Fruit fly (Drosophila melanogaster) whole organism, embryonic: Measurements from ENCODE around the gene CG31493.
A peak's percentile ranks its signal among the peaks of the same experiment; 100 is the strongest.

ENCODE experiments used
- Adf1 ChIP-seq: fragments of 200-800 bp; sonication (Bioruptor generic); IDR thresholded peaks from 2 replicates; pipeline ENCODE4 v1.3.6; 2022; ENCODE audit warnings: missing biosample characterization, missing genetic modification characterization
- Antp ChIP-seq: fragments of 200-800 bp; sonication (Bioruptor generic); optimal IDR thresholded peaks from 3 replicates; lab custom pipeline; 2016; ENCODE audit warnings: missing biosample characterization, missing genetic modification characterization
- Atf6 ChIP-seq: fragments of 200-800 bp; sonication (Bioruptor generic); IDR thresholded peaks from 2 replicates; pipeline ENCODE4 v1.3.6; 2022; ENCODE audit warnings: missing biosample characterization, missing genetic modification characterization
- CG11723 ChIP-seq: fragments of 200-800 bp; sonication (Bioruptor generic); optimal IDR thresholded peaks from 2 replicates; lab custom pipeline; 2017; ENCODE audit warnings: missing biosample characterization, mild to moderate bottlenecking, missing genetic modification characterization
- CG17186 ChIP-seq: fragments of 200-800 bp; sonication (Bioruptor generic); optimal IDR thresholded peaks from 3 replicates; lab custom pipeline; 2017; ENCODE audit warnings: missing biosample characterization, missing genetic modification reagents, missing genetic modification characterization
- CG17802 ChIP-seq: fragments of 200-800 bp; sonication (Bioruptor generic); optimal IDR thresholded peaks from 2 replicates; lab custom pipeline; 2018; ENCODE audit warnings: missing biosample characterization, mild to moderate bottlenecking, missing genetic modification characterization, moderate library complexity
- CG1832 ChIP-seq: fragments of 200-800 bp; sonication (Bioruptor generic); optimal IDR thresholded peaks from 2 replicates; lab custom pipeline; 2017; ENCODE audit warnings: missing biosample characterization, mild to moderate bottlenecking, missing genetic modification characterization, inconsistent platforms
- CG33557 ChIP-seq: fragments of 200-800 bp; sonication (Bioruptor generic); optimal IDR thresholded peaks from 2 replicates; lab custom pipeline; 2019; ENCODE audit warnings: missing biosample characterization, mild to moderate bottlenecking, missing genetic modification characterization, moderate library complexity
- CG34224 ChIP-seq: fragments of 200-800 bp; sonication (Bioruptor generic); IDR thresholded peaks from 3 replicates; pipeline ENCODE4 v1.3.6; 2022; ENCODE audit warnings: missing biosample characterization, missing genetic modification characterization; ENCODE audit not compliant: partially characterized antibody
- CG4854 ChIP-seq: fragments of 200-800 bp; sonication (Bioruptor generic); optimal IDR thresholded peaks from 2 replicates; lab custom pipeline; 2016; ENCODE audit warnings: missing biosample characterization, missing genetic modification characterization, inconsistent platforms
- CG6683 ChIP-seq: fragments of 200-800 bp; sonication (Bioruptor generic); optimal IDR thresholded peaks from 2 replicates; lab custom pipeline; 2017; ENCODE audit warnings: missing biosample characterization, mild to moderate bottlenecking, missing genetic modification characterization, missing genetic modification reagents
- CG6765 ChIP-seq: fragments of 200-800 bp; sonication (Bioruptor generic); optimal IDR thresholded peaks from 3 replicates; lab custom pipeline; 2017; ENCODE audit warnings: missing biosample characterization, mild to moderate bottlenecking, missing genetic modification characterization
- CG6791 ChIP-seq: fragments of 200-800 bp; sonication (Bioruptor generic); IDR thresholded peaks from 3 replicates; pipeline ENCODE4 v1.3.6; 2022; ENCODE audit warnings: missing biosample characterization, missing genetic modification characterization; ENCODE audit not compliant: partially characterized antibody
- CG7928 ChIP-seq: fragments of 200-800 bp; sonication (Bioruptor generic); optimal IDR thresholded peaks from 2 replicates; lab custom pipeline; 2017; ENCODE audit warnings: missing biosample characterization, mild to moderate bottlenecking, missing genetic modification characterization
- CG8359 ChIP-seq: fragments of 200-800 bp; sonication (Bioruptor generic); optimal IDR thresholded peaks from 2 replicates; lab custom pipeline; 2017; ENCODE audit warnings: missing biosample characterization, mild to moderate bottlenecking, missing genetic modification characterization, borderline replicate concordance
- Doc3 ChIP-seq: fragments of 200-800 bp; sonication (Bioruptor generic); IDR thresholded peaks from 3 replicates; pipeline ENCODE4 v1.3.6; 2022; ENCODE audit warnings: missing biosample characterization, missing genetic modification characterization; ENCODE audit not compliant: partially characterized antibody
- E2f1 ChIP-seq: fragments of 200-800 bp; sonication (Bioruptor generic); IDR thresholded peaks from 2 replicates; pipeline ENCODE4 v1.3.6; 2022; ENCODE audit warnings: missing biosample characterization, missing genetic modification characterization
- Fer2 ChIP-seq: fragments of 200-800 bp; sonication (Bioruptor generic); optimal IDR thresholded peaks from 2 replicates; lab custom pipeline; 2018; ENCODE audit warnings: missing biosample characterization, mild to moderate bottlenecking, missing genetic modification characterization, moderate library complexity
- GATAe ChIP-seq: fragments of 200-800 bp; sonication (Bioruptor generic); conservative IDR thresholded peaks from 2 replicates; pipeline ENCODE4 v1.3.6; 2022; ENCODE audit warnings: missing biosample characterization, missing genetic modification characterization
- Gsc ChIP-seq: fragments of 200-800 bp; sonication (Bioruptor generic); IDR thresholded peaks from 2 replicates; pipeline ENCODE4 v1.3.6; 2022; ENCODE audit warnings: missing biosample characterization, missing genetic modification characterization
- H15 ChIP-seq: fragments of 200-800 bp; sonication (Bioruptor generic); IDR thresholded peaks from 3 replicates; pipeline ENCODE4 v1.3.6; 2022; ENCODE audit warnings: missing biosample characterization, missing genetic modification characterization
- Hr39 ChIP-seq: fragments of >200 bp; optimal IDR thresholded peaks from 2 replicates; lab custom pipeline; 2017
- Hr51 ChIP-seq, 2 experiments: fragments of 200-800 bp; sonication (Bioruptor generic); optimal IDR thresholded peaks; 2 replicates in 1 of 2; 3 replicates in 1 of 2; lab custom pipeline; 2016 to 2018; ENCODE audit warnings: missing biosample characterization in 2 of 2, missing genetic modification characterization in 2 of 2, mild to moderate bottlenecking in 1 of 2, moderate library complexity in 1 of 2
- NfI ChIP-seq: fragments of 200-800 bp; sonication (Bioruptor generic); optimal IDR thresholded peaks from 3 replicates; lab custom pipeline; 2018; ENCODE audit warnings: missing biosample characterization, mild to moderate bottlenecking, missing genetic modification characterization, moderate library complexity
- Pdp1 ChIP-seq, 2 experiments: fragments of 200-800 bp; sonication (Bioruptor generic); optimal IDR thresholded peaks; 3 replicates each; lab custom pipeline; 2016; ENCODE audit warnings: missing biosample characterization in 2 of 2, missing genetic modification characterization in 2 of 2, mild to moderate bottlenecking in 1 of 2, moderate library complexity in 1 of 2
- Tbp ChIP-seq: fragments of >200 bp; optimal IDR thresholded peaks from 2 replicates; lab custom pipeline; 2018; ENCODE audit warnings: missing biosample characterization, missing genetic modification characterization
- Trl ChIP-seq, 3 experiments: fragments of >200 bp in 2 of 3; fragments of 200-800 bp in 1 of 3; sonication (Bioruptor generic) in 1 of 3; optimal IDR thresholded peaks; 2 replicates in 1 of 3; 3 replicates in 2 of 3; lab custom pipeline; 2016 to 2017; ENCODE audit warnings: missing biosample characterization in 1 of 3, missing genetic modification characterization in 1 of 3
- caup ChIP-seq: fragments of 200-800 bp; sonication (Bioruptor generic); optimal IDR thresholded peaks from 3 replicates; lab custom pipeline; 2017; ENCODE audit warnings: missing biosample characterization, mild to moderate bottlenecking, missing genetic modification characterization, moderate library complexity; ENCODE audit not compliant: severe bottlenecking
- emc ChIP-seq: fragments of 200-800 bp; sonication (Bioruptor generic); optimal IDR thresholded peaks from 2 replicates; lab custom pipeline; 2016; ENCODE audit warnings: missing biosample characterization, missing genetic modification characterization
- ems ChIP-seq: fragments of 200-800 bp; sonication (Bioruptor generic); optimal IDR thresholded peaks from 3 replicates; lab custom pipeline; 2016; ENCODE audit warnings: missing biosample characterization, missing genetic modification characterization
- fd102C ChIP-seq: fragments of 200-800 bp; sonication (Bioruptor generic); optimal IDR thresholded peaks from 2 replicates; lab custom pipeline; 2018; ENCODE audit warnings: missing biosample characterization, mild to moderate bottlenecking, missing genetic modification characterization, moderate library complexity
- ham ChIP-seq: fragments of 200-800 bp; sonication (Bioruptor generic); IDR thresholded peaks from 2 replicates; pipeline ENCODE4 v1.3.6; 2022; ENCODE audit warnings: missing biosample characterization, missing genetic modification characterization
- hb ChIP-seq: fragments of 200-800 bp; sonication (Bioruptor generic); IDR thresholded peaks from 3 replicates; pipeline ENCODE4 v1.3.6; 2022; ENCODE audit warnings: missing biosample characterization, missing genetic modification characterization; ENCODE audit not compliant: partially characterized antibody
- hkb ChIP-seq, 2 experiments: fragments of 200-800 bp in 1 of 2; fragments of >200 bp in 1 of 2; sonication (Bioruptor generic) in 1 of 2; IDR thresholded peaks in 1 of 2; optimal IDR thresholded peaks in 1 of 2; 2 replicates each; pipeline versions ENCODE4 v1.3.6 to Lab custom; 2017 to 2022; ENCODE audit warnings: missing biosample characterization in 1 of 2, missing genetic modification characterization in 1 of 2
- kah ChIP-seq: fragments of 200-800 bp; sonication (Bioruptor generic); optimal IDR thresholded peaks from 2 replicates; lab custom pipeline; 2018; ENCODE audit warnings: missing biosample characterization, mild to moderate bottlenecking, missing genetic modification characterization
- lbe ChIP-seq: fragments of 200-800 bp; sonication (Bioruptor generic); optimal IDR thresholded peaks from 2 replicates; lab custom pipeline; 2016; ENCODE audit warnings: missing biosample characterization, mild to moderate bottlenecking, missing genetic modification characterization
- lola ChIP-seq, 3 experiments: fragments of >200 bp in 2 of 3; fragments of 200-800 bp in 1 of 3; sonication (Bioruptor generic) in 1 of 3; optimal IDR thresholded peaks; 2 replicates each; lab custom pipeline; 2017 to 2019; ENCODE audit warnings: missing biosample characterization in 3 of 3, missing genetic modification characterization in 3 of 3, mild to moderate bottlenecking in 1 of 3, moderate library complexity in 1 of 3
- mirr ChIP-seq: fragments of 200-800 bp; sonication (Bioruptor generic); optimal IDR thresholded peaks from 3 replicates; lab custom pipeline; 2018; ENCODE audit warnings: missing biosample characterization, mild to moderate bottlenecking, missing genetic modification characterization
- odd ChIP-seq: fragments of 200-800 bp; sonication (Bioruptor generic); optimal IDR thresholded peaks from 2 replicates; lab custom pipeline; 2017; ENCODE audit warnings: missing biosample characterization, mild to moderate bottlenecking, missing genetic modification characterization
- prd ChIP-seq, 3 experiments: fragments of >200 bp in 2 of 3; fragments of 200-800 bp in 1 of 3; sonication (Bioruptor generic) in 1 of 3; optimal IDR thresholded peaks in 2 of 3; IDR thresholded peaks in 1 of 3; 2 replicates in 2 of 3; 3 replicates in 1 of 3; pipeline versions ENCODE4 v1.3.6 to Lab custom; 2017 to 2022; ENCODE audit warnings: missing biosample characterization in 1 of 3, missing genetic modification characterization in 1 of 3
- rib ChIP-seq: fragments of 200-800 bp; sonication (Bioruptor generic); IDR thresholded peaks from 2 replicates; pipeline ENCODE4 v1.3.6; 2022; ENCODE audit warnings: missing biosample characterization, missing genetic modification characterization
- slbo ChIP-seq: fragments of 200-800 bp; sonication (Bioruptor generic); IDR thresholded peaks from 2 replicates; pipeline ENCODE4 v1.3.6; 2022; ENCODE audit warnings: missing biosample characterization, missing genetic modification characterization
- sna ChIP-seq: fragments of 200-800 bp; sonication (Bioruptor generic); IDR thresholded peaks from 2 replicates; pipeline ENCODE4 v1.3.6; 2022; ENCODE audit warnings: missing biosample characterization, missing genetic modification characterization; ENCODE audit not compliant: partially characterized antibody
- stc ChIP-seq: fragments of 200-800 bp; sonication (Bioruptor generic); IDR thresholded peaks from 2 replicates; pipeline ENCODE4 v1.3.6; 2022; ENCODE audit warnings: missing biosample characterization, missing genetic modification characterization
- tgo ChIP-seq: fragments of 200-800 bp; sonication (Bioruptor generic); IDR thresholded peaks from 3 replicates; pipeline ENCODE4 v1.3.6; 2022; ENCODE audit warnings: missing biosample characterization, missing genetic modification characterization
- wek ChIP-seq: fragments of 200-800 bp; sonication (Bioruptor generic); optimal IDR thresholded peaks from 3 replicates; lab custom pipeline; 2018; ENCODE audit warnings: missing biosample characterization, mild to moderate bottlenecking, missing genetic modification characterization, moderate library complexity
- zen ChIP-seq: fragments of 200-800 bp; sonication (Bioruptor generic); optimal IDR thresholded peaks from 3 replicates; lab custom pipeline; 2018; ENCODE audit warnings: missing biosample characterization, mild to moderate bottlenecking, missing genetic modification characterization, moderate library complexity

CG31493 gene

dm6 chr3R:7127966-7128365 lies 3.4 kb upstream of the CG31493 start, which contains the start of gene CG10068 (continued):
- TF ChIP-seq Trl (optimal IDR thresholded peaks at IDR 0.05; lab: Kevin White, UChicago) (no peak), Trl (GFP tag; optimal IDR thresholded peaks at IDR 0.05; lab: Kevin White, UChicago) (peak; percentile 92), Pdp1 (GFP tag; optimal IDR thresholded peaks at IDR 0.05; lab: Kevin White, UChicago) (peak; percentile 89 to 91), slbo (GFP tag; lab: Robert Waterston, UW) (peak; percentile 88), fd102C (GFP tag; lab: Kevin White, UChicago) (peak; percentile 88), lbe (GFP tag; lab: Kevin White, UChicago) (peak; percentile 81), ems (GFP tag; lab: Kevin White, UChicago) (peak; percentile 88), CG1832 (GFP tag; lab: Kevin White, UChicago) (no peak), Atf6 (peak; percentile 89), GATAe (GFP tag; lab: Robert Waterston, UW) (no peak; the same call in 1 of the 2 replicates), Doc3 (GFP tag; lab: Robert Waterston, UW) (no peak), zen (tag; lab: Kevin White, UChicago) (peak; percentile 98), CG11723 (GFP tag; lab: Kevin White, UChicago) (peak; percentile 59), CG8359 (GFP tag; lab: Kevin White, UChicago) (peak; percentile 53), CG17186 (GFP tag; lab: Kevin White, UChicago) (peak; percentile 72), E2f1 (GFP tag; lab: Robert Waterston, UW) (peak; percentile 90), wek (peak; percentile 99), ham (no peak), prd (optimal IDR thresholded peaks at IDR 0.05; lab: Kevin White, UChicago) (no peak), prd (GFP tag; IDR thresholded peaks at IDR 0.05; lab: Robert Waterston, UW) (peak; percentile 95), Antp (GFP tag; lab: Kevin White, UChicago) (peak; percentile 82), Tbp (no peak), caup (peak; percentile 88), mirr (GFP tag; lab: Kevin White, UChicago) (peak; percentile 60), hb (GFP tag; lab: Robert Waterston, UW) (no peak), rib (peak; percentile 64; the same call in 1 of the 2 replicates), CG34224 (GFP tag; lab: Robert Waterston, UW) (peak; percentile 48; the same call in 2 of the 3 replicates), H15 (GFP tag; lab: Robert Waterston, UW) (peak; percentile 90), NfI (GFP tag; lab: Kevin White, UChicago) (peak; percentile 88), CG6683 (GFP tag; lab: Kevin White, UChicago) (peak; percentile 71), hkb (optimal IDR thresholded peaks at IDR 0.05; lab: Kevin White, UChicago) (no peak), hkb (GFP tag; IDR thresholded peaks at IDR 0.05; lab: Robert Waterston, UW) (peak; percentile 95), CG6765 (peak; percentile 69), Adf1 (GFP tag; lab: Robert Waterston, UW) (peak; percentile 53; the same call in 1 of the 2 replicates), Fer2 (tag; lab: Kevin White, UChicago) (peak; percentile 73), odd (GFP tag; lab: Kevin White, UChicago) (peak; percentile 42), CG4854 (GFP tag; lab: Kevin White, UChicago) (peak; percentile 83), Hr39 (lab: Kevin White, UChicago) (no peak), tgo (GFP tag; lab: Robert Waterston, UW) (peak; percentile 92), lola (GFP tag; optimal IDR thresholded peaks at IDR 0.05; lab: Kevin White, UChicago) (peak in 1 of 3 experiments; percentile 91), kah (peak; percentile 74), CG6791 (no peak), CG17802 (tag; lab: Kevin White, UChicago) (peak; percentile 69), Gsc (GFP tag; lab: Robert Waterston, UW) (no peak), sna (GFP tag; lab: Robert Waterston, UW) (peak; percentile 59; the same call in 1 of the 2 replicates), CG7928 (GFP tag; lab: Kevin White, UChicago) (peak; percentile 38), emc (GFP tag; lab: Kevin White, UChicago) (peak; percentile 69), Hr51 (GFP tag; optimal IDR thresholded peaks at IDR 0.05; lab: Kevin White, UChicago) (peak; percentile 86 to 87), CG33557 (peak; percentile 79), stc (GFP tag; lab: Robert Waterston, UW) (peak; percentile 91)
